Worm (Caenorhabditis elegans) whole organism, L1 larva: ENCODE results near the gene rpt-3.
A peak's percentile ranks its signal among the peaks of the same experiment; 100 is the strongest.

Source experiments
- ceh-90 ChIP-seq: sonication (generic microtip); optimal IDR thresholded peaks from 2 replicates; lab custom pipeline; 2016; ENCODE audit warnings: missing genetic modification characterization, missing compliant biosample characterization
- dpl-1 ChIP-seq, 3 experiments: fragments of 150-350 bp in 2 of 3; sonication (generic microtip) in 1 of 3; optimal IDR thresholded peaks; 2 replicates each; lab custom pipeline; 2014 to 2017; ENCODE audit warnings: missing biosample characterization in 3 of 3, missing genetic modification characterization in 3 of 3, missing genetic modification reagents in 3 of 3
- fkh-10 ChIP-seq: sonication (generic microtip); optimal IDR thresholded peaks from 2 replicates; lab custom pipeline; 2017; ENCODE audit warnings: missing biosample characterization, missing genetic modification reagents, missing genetic modification characterization
- fos-1 ChIP-seq: fragments of 150-350 bp; optimal IDR thresholded peaks from 2 replicates; lab custom pipeline; 2014; ENCODE audit warnings: missing biosample characterization, missing genetic modification characterization
- lin-13 ChIP-seq: fragments of 150-350 bp; optimal IDR thresholded peaks from 2 replicates; lab custom pipeline; 2014; ENCODE audit warnings: missing biosample characterization, missing genetic modification reagents, missing genetic modification characterization
- lin-14 ChIP-seq: fragments of 200-800 bp; sonication (Bioruptor generic); optimal IDR thresholded peaks from 2 replicates; lab custom pipeline; 2018; ENCODE audit warnings: mild to moderate bottlenecking, missing genetic modification characterization, moderate library complexity, missing compliant biosample characterization
- lin-39 ChIP-seq: fragments of 150-350 bp; optimal IDR thresholded peaks from 2 replicates; lab custom pipeline; 2014; ENCODE audit warnings: missing biosample characterization, missing genetic modification reagents, missing genetic modification characterization
- nhr-28 ChIP-seq: fragments of 150-350 bp; optimal IDR thresholded peaks from 2 replicates; lab custom pipeline; 2014; ENCODE audit warnings: missing biosample characterization, missing genetic modification characterization
- nhr-71 ChIP-seq: sonication (generic microtip); optimal IDR thresholded peaks from 2 replicates; lab custom pipeline; 2016; ENCODE audit warnings: mild to moderate bottlenecking, missing genetic modification characterization, moderate library complexity, missing compliant biosample characterization
- skn-1 ChIP-seq: fragments of 150-350 bp; optimal IDR thresholded peaks from 2 replicates; lab custom pipeline; 2014; ENCODE audit warnings: missing biosample characterization, missing genetic modification characterization
- swsn-7 ChIP-seq: sonication (generic microtip); optimal IDR thresholded peaks from 2 replicates; lab custom pipeline; 2016; ENCODE audit warnings: missing genetic modification characterization, missing compliant biosample characterization
- unc-130 ChIP-seq: fragments of 150-350 bp; optimal IDR thresholded peaks from 2 replicates; lab custom pipeline; 2017; ENCODE audit warnings: missing biosample characterization, missing genetic modification characterization, inconsistent platforms
- ztf-11 ChIP-seq, 2 experiments: sonication (generic microtip); optimal IDR thresholded peaks; 2 replicates each; lab custom pipeline; 2016 to 2017; ENCODE audit warnings: missing genetic modification characterization in 2 of 2, missing biosample characterization in 1 of 2, missing compliant biosample characterization in 1 of 2

DNA sequence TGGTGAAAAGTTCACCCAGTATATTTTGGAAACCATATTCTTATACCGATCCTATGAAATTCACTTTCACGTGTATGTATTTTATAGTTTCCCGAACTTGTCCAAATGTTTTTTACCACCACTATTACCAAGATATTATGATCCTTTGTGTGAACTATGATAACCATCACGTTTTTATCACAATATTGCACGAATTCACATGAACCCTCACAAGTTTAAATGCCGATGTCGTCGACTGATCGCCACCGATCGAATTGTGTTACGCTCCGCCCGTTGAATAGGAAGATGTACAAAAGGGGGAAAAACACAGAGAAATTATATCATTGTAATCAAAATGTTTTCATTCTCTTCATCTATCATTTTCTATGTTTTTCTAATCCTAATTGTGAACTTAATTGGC lies 18.7 kb downstream of the rpt-3 start:
- TF ChIP-seq dpl-1 (GFP tag; optimal IDR thresholded peaks at IDR 0.05; lab: Kevin White, UChicago) (no peak), nhr-28 (tag; lab: Kevin White, UChicago) (no peak), nhr-71 (tag; lab: Kevin White, UChicago) (peak; percentile 42), ceh-90 (tag; lab: Kevin White, UChicago) (no peak), fkh-10 (GFP tag; lab: Kevin White, UChicago) (no peak), unc-130 (tag; lab: Kevin White, UChicago) (peak; percentile 24), skn-1 (tag; lab: Kevin White, UChicago) (no peak), ztf-11 (tag; optimal IDR thresholded peaks at IDR 0.05; lab: Kevin White, UChicago) (no peak), lin-39 (tag; lab: Kevin White, UChicago) (no peak), lin-13 (GFP tag; lab: Kevin White, UChicago) (no peak), swsn-7 (tag; lab: Kevin White, UChicago) (no peak), lin-14 (GFP tag; lab: Kevin White, UChicago) (peak; percentile 8), fos-1 (tag; lab: Kevin White, UChicago) (no peak)
